Worm (Caenorhabditis elegans): ENCODE measurements around the gene mrps-12.

DNA sequence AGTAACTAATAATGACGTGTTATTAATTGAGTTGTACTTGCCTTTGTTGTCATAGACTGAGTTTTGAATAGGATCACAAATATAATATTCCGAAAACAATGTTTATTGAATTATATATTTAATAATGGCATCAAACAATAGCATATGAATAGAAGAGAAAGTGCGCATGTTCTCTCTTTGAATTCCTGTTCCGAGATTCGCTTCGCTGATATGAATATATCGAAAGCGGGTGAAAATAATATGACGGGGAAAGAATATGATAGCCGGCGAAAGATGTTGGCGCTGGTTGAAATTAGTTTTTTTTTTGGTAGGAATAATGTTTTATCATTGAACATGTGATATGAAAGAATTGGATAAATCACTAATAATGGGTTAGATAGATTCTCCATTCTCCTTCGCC is 17.8 kb upstream of the mrps-12 start, which contains the start of gene T03D8.6:
- TF ChIP-seq F55B11.4 (tag; optimal IDR thresholded peaks at IDR 0.05; ENCODE audit: borderline replicate concordance, insufficient read depth) (no peak), unc-62 (GFP tag; optimal IDR thresholded peaks at IDR 0.05) (no peak), madf-10 (tag; optimal IDR thresholded peaks at IDR 0.05) (no peak)
